Worm (Caenorhabditis elegans) whole organism, L4 larva: ENCODE measurements around the gene immp-2.

Experiments
- aly-2 ChIP-seq: sonication (generic microtip); optimal IDR thresholded peaks from 2 replicates; lab custom pipeline; 2018; ENCODE audit warnings: missing biosample characterization, missing genetic modification characterization
- daf-16 ChIP-seq, 3 experiments: sonication (generic microtip); optimal IDR thresholded peaks; 2 replicates each; lab custom pipeline; 2016 to 2017; ENCODE audit warnings: missing genetic modification characterization in 3 of 3, missing genetic modification reagents in 3 of 3, mild to moderate bottlenecking in 2 of 3, missing compliant biosample characterization in 2 of 3, missing biosample characterization in 1 of 3, moderate library complexity in 1 of 3
- dmd-8 ChIP-seq: fragments of 200-800 bp; sonication (Bioruptor generic); IDR thresholded peaks from 2 replicates; pipeline ENCODE4 v1.3.6; 2022; ENCODE audit warnings: missing genetic modification characterization, missing compliant biosample characterization
- fkh-10 ChIP-seq: fragments of 150-350 bp; optimal IDR thresholded peaks from 2 replicates; lab custom pipeline; 2014; ENCODE audit warnings: missing biosample characterization, missing genetic modification reagents, missing genetic modification characterization
- hlh-30 ChIP-seq: sonication (generic microtip); optimal IDR thresholded peaks from 2 replicates; lab custom pipeline; 2017; ENCODE audit warnings: antibody characterized with exemption, mild to moderate bottlenecking, missing genetic modification characterization, missing compliant biosample characterization; ENCODE audit not compliant: insufficient read depth
- nhr-102 ChIP-seq: sonication (generic microtip); optimal IDR thresholded peaks from 2 replicates; lab custom pipeline; 2016; ENCODE audit warnings: mild to moderate bottlenecking, missing genetic modification characterization, moderate library complexity, missing compliant biosample characterization
- unc-130 ChIP-seq: sonication (generic microtip); optimal IDR thresholded peaks from 2 replicates; lab custom pipeline; 2016; ENCODE audit warnings: missing genetic modification reagents, missing genetic modification characterization, missing compliant biosample characterization

- TF ChIP-seq unc-130 (GFP tag; lab: Kevin White, UChicago): no peak
- no peak for TF ChIP-seq fkh-10
- no peak for TF ChIP-seq hlh-30 (tag; lab: Kevin White, UChicago)
- TF ChIP-seq dmd-8 (GFP tag; lab: Robert Waterston, UW): no peak
- TF ChIP-seq daf-16 (GFP tag; optimal IDR thresholded peaks at IDR 0.05; lab: Kevin White, UChicago): no peak
- TF ChIP-seq daf-16 (tag; optimal IDR thresholded peaks at IDR 0.05; lab: Kevin White, UChicago): no peak
- no peak for TF ChIP-seq nhr-102
- no peak for TF ChIP-seq aly-2 (tag; lab: Kevin White, UChicago)
Observed at ce11 chrIV:1000441-1000840, 5.2 kb downstream of the immp-2 start.
